Fruit fly (Drosophila melanogaster): ENCODE results near the gene CG6287.

Gene CG6287

dm6 chr2L:11155166-11155958 is at the start of gene CG6287:
TSS of gene CG6287 (minus strand) at chr2L:11155721.
- TF ChIP-seq noc (tag; optimal IDR thresholded peaks at IDR 0.05): peak; percentile 68

dm6 chr2L:11203494-11204010 is 48.0 kb upstream of the CG6287 start, which contains the start of gene Ca-beta:
TSS of gene Ca-beta (minus strand) at chr2L:11203544.
- TF ChIP-seq noc (tag; optimal IDR thresholded peaks at IDR 0.05): no peak

- TF ChIP-seq noc (tag; optimal IDR thresholded peaks at IDR 0.05): no peak
Measured at dm6 chr2L:11200734-11201133, 45.2 kb upstream of the CG6287 start.

dm6 chr2L:11199068-11199467 is 43.5 kb upstream of the CG6287 start:
- peak; percentile 91 for TF ChIP-seq noc (tag; optimal IDR thresholded peaks at IDR 0.05)

dm6 chr2L:11196781-11197180 is 41.3 kb upstream of the CG6287 start:
- no peak for TF ChIP-seq noc (tag; optimal IDR thresholded peaks at IDR 0.05)

dm6 chr2L:11196219-11196618 is 40.7 kb upstream of the CG6287 start:
- TF ChIP-seq noc (tag; optimal IDR thresholded peaks at IDR 0.05): no peak

dm6 chr2L:11192691-11193090 is 37.2 kb upstream of the CG6287 start:
- TF ChIP-seq noc (tag; optimal IDR thresholded peaks at IDR 0.05): no peak

dm6 chr2L:11190165-11190564 is 34.6 kb upstream of the CG6287 start:
- peak; percentile 6 for TF ChIP-seq noc (tag; optimal IDR thresholded peaks at IDR 0.05)

dm6 chr2L:11189116-11189449 is 33.6 kb upstream of the CG6287 start:
- peak; percentile 1 for TF ChIP-seq noc (tag; optimal IDR thresholded peaks at IDR 0.05)

dm6 chr2L:11188395-11189115 is 33.0 kb upstream of the CG6287 start:
- TF ChIP-seq noc (tag; optimal IDR thresholded peaks at IDR 0.05): no peak

dm6 chr2L:11184144-11184543 is 28.6 kb upstream of the CG6287 start:
- TF ChIP-seq noc (tag; optimal IDR thresholded peaks at IDR 0.05): no peak

- TF ChIP-seq noc (tag; optimal IDR thresholded peaks at IDR 0.05): no peak
Measured at dm6 chr2L:11182610-11183243, 27.2 kb upstream of the CG6287 start.

dm6 chr2L:11182148-11182593 is 26.6 kb upstream of the CG6287 start:
- TF ChIP-seq noc (tag; optimal IDR thresholded peaks at IDR 0.05): no peak

- no peak for TF ChIP-seq noc (tag; optimal IDR thresholded peaks at IDR 0.05)
Measured at dm6 chr2L:11178826-11179391, 23.4 kb upstream of the CG6287 start, which contains the start of gene Boh2. TSS of gene Boh2 (plus strand) at chr2L:11179032.

dm6 chr2L:11178334-11178733 is 22.8 kb upstream of the CG6287 start:
- no peak for TF ChIP-seq noc (tag; optimal IDR thresholded peaks at IDR 0.05)

Data from whole organism, larva.